Fruit fly (Drosophila melanogaster): ENCODE data around the gene CG9109.

CG9109 gene

DNA sequence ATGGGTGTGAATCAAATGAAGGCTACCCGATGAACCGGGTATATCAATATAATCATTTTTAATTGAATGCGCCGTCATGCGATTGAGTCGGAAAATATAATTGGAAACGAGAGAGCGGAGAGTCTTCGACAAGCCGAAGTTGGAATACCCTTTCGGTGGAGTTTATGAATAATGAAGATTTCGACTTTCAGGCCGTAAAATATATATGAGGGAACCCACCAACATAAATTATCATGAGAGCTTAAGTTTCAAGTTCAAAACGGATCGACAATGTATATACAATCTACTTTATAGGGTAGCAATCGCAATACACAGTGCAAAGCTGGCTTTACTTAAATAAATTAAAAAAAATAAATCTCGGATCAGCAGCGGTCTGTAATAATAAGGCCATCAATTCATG, 2.4 kb downstream of the CG9109 start:
- TF ChIP-seq Crg-1 (GFP tag; optimal IDR thresholded peaks at IDR 0.05) (no peak), tj (GFP tag; optimal IDR thresholded peaks at IDR 0.05) (no peak), CG7045 (GFP tag; optimal IDR thresholded peaks at IDR 0.05) (no peak), pad (GFP tag; optimal IDR thresholded peaks at IDR 0.05) (no peak), Clk (GFP tag; optimal IDR thresholded peaks at IDR 0.05) (no peak), CG11617 (GFP tag; optimal IDR thresholded peaks at IDR 0.05) (no peak), CG14711 (tag; optimal IDR thresholded peaks at IDR 0.05) (no peak), toe (GFP tag; optimal IDR thresholded peaks at IDR 0.05) (no peak), CG12768 (GFP tag; optimal IDR thresholded peaks at IDR 0.05) (no peak), CG5204 (GFP tag; optimal IDR thresholded peaks at IDR 0.05) (no peak), CG1620 (GFP tag; optimal IDR thresholded peaks at IDR 0.05) (no peak), cic (GFP tag; optimal IDR thresholded peaks at IDR 0.05) (no peak), Mnt (GFP tag; optimal IDR thresholded peaks at IDR 0.05) (no peak), ovo (GFP tag; optimal IDR thresholded peaks at IDR 0.05) (no peak), CG7101 (tag; optimal IDR thresholded peaks at IDR 0.05) (no peak), cnc (optimal IDR thresholded peaks at IDR 0.05) (no peak), CG33017 (tag; optimal IDR thresholded peaks at IDR 0.05) (no peak), kay (GFP tag; ENCODE audit: borderline replicate concordance) (no peak), Hr96 (GFP tag; optimal IDR thresholded peaks at IDR 0.05) (no peak)

DNA sequence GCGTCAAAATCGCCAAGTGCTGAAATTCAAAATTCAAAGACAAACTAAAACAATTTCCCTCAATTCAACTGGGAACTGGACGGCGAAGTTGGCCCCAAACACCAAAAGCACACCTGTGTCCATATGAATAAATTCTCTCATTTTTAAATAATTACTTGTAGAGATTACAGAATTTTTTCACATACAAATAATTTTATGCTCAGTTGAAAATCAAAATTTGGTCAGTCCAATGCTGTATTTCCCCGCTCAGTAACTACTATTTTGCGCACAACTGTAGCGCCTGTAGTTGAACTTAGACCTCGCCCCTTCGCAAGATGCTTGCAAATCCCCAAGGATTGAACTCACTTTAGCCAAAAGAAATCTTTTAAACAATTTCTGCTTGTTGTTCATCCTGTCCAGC, 5.5 kb downstream of the CG9109 start:
- TF ChIP-seq CG33017 (tag; optimal IDR thresholded peaks at IDR 0.05) = no peak
- TF ChIP-seq CG7045 (GFP tag; optimal IDR thresholded peaks at IDR 0.05) = no peak
- no peak for TF ChIP-seq Hr96 (GFP tag; optimal IDR thresholded peaks at IDR 0.05)
- no peak for TF ChIP-seq CG1620 (GFP tag; optimal IDR thresholded peaks at IDR 0.05)
- no peak for TF ChIP-seq Mnt (GFP tag; optimal IDR thresholded peaks at IDR 0.05)
- TF ChIP-seq toe (GFP tag; optimal IDR thresholded peaks at IDR 0.05) = no peak
- TF ChIP-seq CG11617 (GFP tag; optimal IDR thresholded peaks at IDR 0.05) = no peak
- TF ChIP-seq ovo (GFP tag; optimal IDR thresholded peaks at IDR 0.05) = no peak
- TF ChIP-seq CG14711 (tag; optimal IDR thresholded peaks at IDR 0.05) = no peak
- TF ChIP-seq CG5204 (GFP tag; optimal IDR thresholded peaks at IDR 0.05) = no peak
- TF ChIP-seq cnc (optimal IDR thresholded peaks at IDR 0.05) = no peak
- TF ChIP-seq tj (GFP tag; optimal IDR thresholded peaks at IDR 0.05) = no peak
- no peak for TF ChIP-seq cic (GFP tag; optimal IDR thresholded peaks at IDR 0.05)
- TF ChIP-seq CG12768 (GFP tag; optimal IDR thresholded peaks at IDR 0.05) = no peak
- TF ChIP-seq pad (GFP tag; optimal IDR thresholded peaks at IDR 0.05) = no peak
- TF ChIP-seq Clk (GFP tag; optimal IDR thresholded peaks at IDR 0.05) = no peak
- no peak for TF ChIP-seq Crg-1 (GFP tag; optimal IDR thresholded peaks at IDR 0.05)
- TF ChIP-seq CG7101 (tag; optimal IDR thresholded peaks at IDR 0.05) = no peak
- TF ChIP-seq bab1 (GFP tag; optimal IDR thresholded peaks at IDR 0.05) = no peak

DNA sequence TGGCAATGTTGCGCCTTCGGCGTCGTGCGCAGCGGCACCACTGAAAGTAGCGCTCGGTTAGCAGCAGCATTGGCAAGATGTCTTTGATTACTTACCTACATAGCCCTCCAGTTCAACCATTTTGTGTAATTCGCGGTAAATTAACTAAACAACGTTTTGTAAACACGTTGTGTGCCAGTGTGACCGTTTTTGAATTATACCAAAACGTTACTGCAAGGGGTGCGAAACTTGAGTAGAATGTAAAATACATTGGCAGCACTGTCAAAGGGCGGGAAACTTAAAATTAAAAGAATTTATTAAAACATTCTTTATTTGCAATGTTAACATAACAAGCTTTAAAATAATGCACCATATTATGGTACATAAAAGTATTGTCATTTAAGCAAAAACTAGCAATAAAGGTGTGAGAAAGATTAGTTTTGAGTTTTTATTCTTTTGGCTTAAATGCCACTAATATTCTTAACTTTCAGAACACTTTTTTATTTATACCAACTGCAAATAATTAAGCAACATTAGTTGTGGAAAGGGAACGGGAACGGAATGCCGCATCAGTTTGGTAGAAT, 9.8 kb downstream of the CG9109 start, which contains the start of gene CG9107:
Gene CG9107, minus strand, starts transcription at position 195 of the 563 bp plus-strand sequence.
- no peak for TF ChIP-seq cic (GFP tag; optimal IDR thresholded peaks at IDR 0.05)
- TF ChIP-seq Mnt (GFP tag; optimal IDR thresholded peaks at IDR 0.05) = peak; percentile 54

DNA sequence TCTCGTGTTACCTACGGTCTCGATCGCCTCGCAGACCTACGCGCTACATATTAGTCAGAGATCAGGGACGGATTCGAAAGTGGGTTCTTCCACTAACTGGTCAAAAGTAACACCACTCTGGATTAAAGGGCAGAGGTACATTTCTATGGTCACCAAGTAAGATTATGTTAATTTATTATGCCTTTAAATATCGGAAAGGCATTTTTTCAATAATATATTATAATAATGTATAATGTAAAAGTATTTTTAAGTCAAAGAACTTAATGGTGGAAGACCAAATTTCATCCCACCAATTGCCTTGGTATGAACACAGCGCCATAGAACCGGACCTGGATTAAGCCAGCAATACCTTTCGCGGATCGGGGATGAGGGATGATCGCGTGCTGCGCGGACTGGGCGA, 11.4 kb downstream of the CG9109 start:
- TF ChIP-seq toe (GFP tag; optimal IDR thresholded peaks at IDR 0.05) = no peak

DNA sequence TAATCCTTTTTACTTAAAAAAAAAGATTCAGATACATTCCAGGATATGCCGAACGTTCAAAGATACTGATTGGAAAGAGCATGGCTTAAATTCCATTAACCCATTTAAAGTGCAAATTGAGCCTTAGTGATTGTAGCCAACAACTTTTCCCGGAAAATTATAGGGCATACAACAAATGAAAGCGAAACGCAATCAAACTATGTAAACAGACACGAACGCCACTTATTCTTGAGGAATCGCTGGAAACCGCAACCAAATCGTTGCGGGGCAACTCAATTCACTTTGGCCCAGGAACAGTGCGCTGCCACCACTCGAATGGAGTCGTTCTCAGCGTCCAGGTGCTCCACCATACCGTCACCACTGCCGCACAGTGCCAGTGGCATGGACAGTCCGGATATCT, 13.7 kb downstream of the CG9109 start, which contains the start of gene CG13996:
Gene CG13996, plus strand, starts transcription at position 301 of the 400 bp plus-strand sequence.
- no peak for TF ChIP-seq CG12768 (GFP tag; optimal IDR thresholded peaks at IDR 0.05)
- TF ChIP-seq Clk (GFP tag; optimal IDR thresholded peaks at IDR 0.05) = no peak

DNA sequence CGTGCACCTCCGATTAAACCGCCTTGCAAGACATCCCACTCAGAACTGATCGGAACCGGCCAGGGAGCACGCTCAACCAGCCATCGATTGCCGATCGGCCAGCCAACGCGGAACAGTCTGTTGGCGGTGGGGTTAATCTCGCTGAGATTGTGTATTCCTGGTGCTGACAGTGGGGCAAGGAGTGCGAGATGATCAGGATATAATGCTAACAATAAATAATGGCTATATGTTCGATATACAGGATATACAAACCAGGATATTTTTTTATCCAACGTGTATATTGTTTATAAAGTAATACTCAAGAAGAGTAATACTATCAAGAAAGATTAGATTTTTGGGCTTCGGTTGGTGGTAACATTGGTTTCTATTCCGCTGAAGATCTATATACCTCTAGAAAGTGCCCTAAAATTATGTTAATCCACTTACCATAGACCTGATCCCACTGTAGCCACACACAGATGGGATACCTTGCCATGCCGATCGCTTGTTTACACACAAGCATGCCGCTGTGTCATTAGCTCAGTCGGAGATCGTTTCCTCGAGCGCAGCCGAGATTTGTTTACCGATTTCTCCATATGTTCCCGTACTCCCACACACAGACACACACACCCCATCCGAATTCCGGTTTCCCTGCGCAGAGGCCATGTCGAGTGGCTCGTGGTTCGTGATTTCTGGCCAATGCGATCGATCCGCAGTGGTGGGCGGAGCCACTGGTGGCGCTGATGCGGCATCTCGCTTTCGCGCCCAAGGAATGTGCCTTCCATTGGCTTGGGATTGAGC, 14.7 kb downstream of the CG9109 start, which contains the start of gene H2.0:
Gene H2.0, minus strand, starts transcription at position 51 of the 780 bp plus-strand sequence.
- no peak for TF ChIP-seq pad (GFP tag; optimal IDR thresholded peaks at IDR 0.05)

DNA sequence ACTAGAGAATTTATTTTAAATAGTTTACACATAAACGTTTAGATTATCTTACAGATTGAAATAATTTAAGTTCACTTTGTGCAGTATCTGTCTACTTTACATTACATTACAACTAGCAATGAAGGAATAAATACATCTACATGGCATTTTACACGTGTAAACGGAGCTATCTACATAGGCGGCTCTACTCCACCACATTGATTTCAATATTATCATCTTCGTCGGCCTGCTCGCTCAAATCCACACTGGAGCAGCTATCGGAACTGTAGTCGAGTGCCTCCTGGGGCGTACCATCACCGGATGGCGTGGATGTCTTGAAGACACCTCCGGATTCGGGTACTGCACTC, 21.2 kb downstream of the CG9109 start:
- TF ChIP-seq CG33017 (tag; optimal IDR thresholded peaks at IDR 0.05) (no peak), CG12768 (GFP tag; optimal IDR thresholded peaks at IDR 0.05) (no peak), CG1620 (GFP tag; optimal IDR thresholded peaks at IDR 0.05) (no peak), CG5204 (GFP tag; optimal IDR thresholded peaks at IDR 0.05) (no peak), bab1 (GFP tag; optimal IDR thresholded peaks at IDR 0.05) (no peak), cic (GFP tag; optimal IDR thresholded peaks at IDR 0.05) (no peak), toe (GFP tag; optimal IDR thresholded peaks at IDR 0.05) (no peak), Mnt (GFP tag; optimal IDR thresholded peaks at IDR 0.05) (no peak), kay (GFP tag; ENCODE audit: borderline replicate concordance) (no peak), CG11617 (GFP tag; optimal IDR thresholded peaks at IDR 0.05) (no peak), Crg-1 (GFP tag; optimal IDR thresholded peaks at IDR 0.05) (no peak)

Data from whole organism, adult.